Worm (Caenorhabditis elegans): Measurements from ENCODE around the gene K04C1.3.

DNA sequence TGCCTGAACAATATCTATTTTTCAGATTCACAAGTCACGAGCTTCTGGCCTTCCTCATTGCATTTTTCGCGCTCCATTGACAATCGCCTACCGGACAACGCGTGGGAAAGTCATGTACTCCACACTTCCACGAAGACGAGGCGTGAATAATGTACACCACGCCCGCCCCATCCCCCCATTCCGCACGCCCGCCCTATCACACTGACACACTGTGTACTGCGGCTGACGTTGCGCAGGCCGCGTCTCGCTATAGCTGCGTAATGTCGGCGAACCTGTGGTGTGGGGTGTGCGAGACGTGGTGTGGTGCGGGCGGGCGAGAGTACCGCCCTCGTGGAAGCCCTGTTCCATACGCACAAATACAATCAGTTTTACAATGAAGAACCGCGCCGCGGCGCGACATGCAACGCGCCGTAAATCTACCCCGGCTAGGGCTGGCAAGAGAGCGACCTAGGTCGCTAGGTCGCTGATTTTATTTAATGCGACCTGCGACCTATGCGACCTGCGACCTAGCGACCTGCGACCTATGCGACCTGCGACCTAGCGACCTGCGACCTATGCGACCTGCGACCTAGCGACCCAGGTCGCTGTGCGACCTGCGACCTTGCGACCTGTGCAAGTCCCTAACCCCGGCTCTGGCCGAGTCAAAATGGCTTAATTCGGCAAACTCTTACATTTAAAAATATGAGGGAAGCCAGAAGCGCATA lies 6.9 kb downstream of the K04C1.3 start:
- TF ChIP-seq scrt-1 (GFP tag; IDR thresholded peaks at IDR 0.05) (no peak), flt-1 (GFP tag; IDR thresholded peaks at IDR 0.05) (no peak)

Measured in whole organism, early embryonic.